Worm (Caenorhabditis elegans): Measurements from ENCODE around the gene sgca-1.

DNA sequence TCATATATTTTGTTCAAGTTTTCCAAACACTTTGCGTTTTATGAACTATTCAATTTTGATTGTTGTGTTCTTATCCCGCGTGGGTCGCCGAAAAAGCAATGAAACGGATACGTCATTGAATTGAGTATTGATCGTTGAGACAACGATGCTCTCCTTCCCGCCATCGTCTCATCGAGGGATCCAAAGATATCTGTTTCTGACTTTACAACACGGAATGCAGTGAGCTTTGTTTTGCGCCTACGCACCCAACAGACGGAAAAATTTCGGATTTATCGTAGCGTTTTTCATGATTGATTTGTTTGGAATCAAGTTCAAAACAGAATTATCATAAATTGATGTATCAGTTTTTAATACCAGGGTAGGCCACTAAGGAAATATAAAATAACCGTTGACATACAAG is 33.2 kb upstream of the sgca-1 start:
- TF ChIP-seq ceh-36 (tag; optimal IDR thresholded peaks at IDR 0.05) (no peak), ama-1 (optimal IDR thresholded peaks at IDR 0.05) (no peak), B0310.2 (tag; optimal IDR thresholded peaks at IDR 0.05) (no peak), flt-1 (GFP tag; IDR thresholded peaks at IDR 0.05) (no peak), tbx-11 (GFP tag; IDR thresholded peaks at IDR 0.05) (no peak), tbx-37 (GFP tag; conservative IDR thresholded peaks at IDR 0.05) (no peak), hmg-4 (GFP tag; optimal IDR thresholded peaks at IDR 0.05) (no peak)
